Worm (Caenorhabditis elegans): ENCODE data around the gene tag-307.

tag-307 gene

ce11 chrIII:7855468-7855867 is 1.6 kb downstream of the tag-307 start:
- no peak for TF ChIP-seq F13C5.2 (tag; optimal IDR thresholded peaks at IDR 0.05)
- TF ChIP-seq flt-1 (GFP tag; IDR thresholded peaks at IDR 0.05), result no peak
- TF ChIP-seq hmg-4 (GFP tag; optimal IDR thresholded peaks at IDR 0.05), result no peak
- TF ChIP-seq ceh-36 (tag; optimal IDR thresholded peaks at IDR 0.05), result no peak
- TF ChIP-seq hnd-1 (tag; optimal IDR thresholded peaks at IDR 0.05), result no peak
- TF ChIP-seq aly-1 (tag; optimal IDR thresholded peaks at IDR 0.05), result no peak
- no peak for TF ChIP-seq sea-1 (GFP tag; conservative IDR thresholded peaks at IDR 0.05)
- TF ChIP-seq ets-7 (tag; optimal IDR thresholded peaks at IDR 0.05), result no peak
- TF ChIP-seq B0310.2 (tag; optimal IDR thresholded peaks at IDR 0.05), result no peak

DNA sequence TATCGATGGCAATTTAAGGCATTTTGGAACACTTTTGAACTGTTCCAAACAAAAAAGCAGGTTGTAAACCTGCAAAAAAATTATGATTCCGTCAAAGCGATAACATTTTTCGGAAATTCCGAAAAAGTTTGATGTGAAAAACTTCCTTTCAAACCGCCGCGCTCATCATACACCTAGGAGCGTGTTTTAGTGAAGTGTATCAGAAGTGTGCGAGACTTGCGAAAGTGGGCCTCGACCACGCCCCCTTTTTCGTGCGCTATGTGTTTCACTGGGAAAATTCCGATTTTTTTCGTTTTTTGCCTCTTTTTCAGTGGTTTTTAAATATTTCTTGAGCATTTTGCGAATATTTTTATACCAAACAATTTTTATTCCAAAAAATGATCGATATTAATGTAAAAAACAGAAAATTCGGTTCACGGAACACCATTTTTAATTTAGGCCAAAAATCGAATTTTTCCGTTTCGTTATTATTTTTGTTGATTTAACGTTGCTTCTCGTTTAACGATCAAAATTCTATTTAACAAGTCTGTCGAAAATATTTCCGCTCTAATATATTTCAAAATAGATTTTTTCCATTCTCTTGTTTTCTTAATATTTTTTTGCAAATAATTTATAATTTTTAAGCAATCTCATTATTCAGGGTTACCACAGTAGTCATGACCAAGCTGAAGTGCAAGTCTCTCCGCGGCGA is 2.4 kb downstream of the tag-307 start, which contains the start of gene rpl-35:
Gene rpl-35 (plus strand): TSS at position 641 of the 691 bp plus-strand sequence.
- peak; percentile 98 for TF ChIP-seq F13C5.2 (tag; optimal IDR thresholded peaks at IDR 0.05)
- TF ChIP-seq tra-4 (tag; optimal IDR thresholded peaks at IDR 0.05), result peak; percentile 41
- peak; percentile 49 for TF ChIP-seq ceh-13 (GFP tag; optimal IDR thresholded peaks at IDR 0.05)
- TF ChIP-seq ceh-36 (tag; optimal IDR thresholded peaks at IDR 0.05), result peak; percentile 64
- TF ChIP-seq hmbx-1 (tag; optimal IDR thresholded peaks at IDR 0.05), result peak; percentile 67
- peak; percentile 82 for TF ChIP-seq tbx-11 (GFP tag; IDR thresholded peaks at IDR 0.05)
- TF ChIP-seq aly-1 (tag; optimal IDR thresholded peaks at IDR 0.05), result no peak
- peak; percentile 74 for TF ChIP-seq tbx-37 (GFP tag; conservative IDR thresholded peaks at IDR 0.05)
- TF ChIP-seq sea-1 (GFP tag; conservative IDR thresholded peaks at IDR 0.05), result peak; percentile 77
- TF ChIP-seq hnd-1 (tag; optimal IDR thresholded peaks at IDR 0.05), result peak; percentile 52
- TF ChIP-seq ets-7 (tag; optimal IDR thresholded peaks at IDR 0.05), result peak; percentile 56
- TF ChIP-seq pes-1 (GFP tag; IDR thresholded peaks at IDR 0.05), result peak; percentile 77
- TF ChIP-seq hmg-4 (GFP tag; optimal IDR thresholded peaks at IDR 0.05), result no peak
- peak; percentile 80 for TF ChIP-seq flt-1 (GFP tag; IDR thresholded peaks at IDR 0.05)
- TF ChIP-seq ama-1 (optimal IDR thresholded peaks at IDR 0.05), result no peak
- TF ChIP-seq scrt-1 (GFP tag; IDR thresholded peaks at IDR 0.05), result peak; percentile 72
- TF ChIP-seq B0310.2 (tag; optimal IDR thresholded peaks at IDR 0.05), result peak; percentile 50

DNA sequence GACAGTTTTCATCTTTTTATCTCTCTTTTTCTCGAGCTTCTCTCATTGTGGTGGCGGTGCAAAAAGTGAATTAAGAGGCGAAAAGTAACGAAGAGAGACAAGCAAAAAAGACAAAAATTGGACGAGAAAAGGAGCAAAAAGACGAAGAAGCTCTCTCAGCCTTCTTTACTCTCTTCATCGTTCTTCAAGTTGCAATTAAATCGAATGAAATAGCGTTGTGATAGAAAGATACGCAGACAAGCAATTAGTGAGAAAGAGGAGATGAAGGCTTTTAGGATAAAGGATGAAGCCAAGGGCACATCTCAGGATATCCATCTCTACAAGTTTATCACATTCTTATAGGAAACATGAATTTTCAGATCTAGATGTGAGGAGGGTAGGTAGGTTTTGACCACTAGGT is 8.9 kb downstream of the tag-307 start:
- no peak for TF ChIP-seq ceh-13 (GFP tag; optimal IDR thresholded peaks at IDR 0.05)
- no peak for TF ChIP-seq B0310.2 (tag; optimal IDR thresholded peaks at IDR 0.05)
- no peak for TF ChIP-seq tbx-37 (GFP tag; conservative IDR thresholded peaks at IDR 0.05)
- no peak for TF ChIP-seq pes-1 (GFP tag; IDR thresholded peaks at IDR 0.05)
- TF ChIP-seq hmg-4 (GFP tag; optimal IDR thresholded peaks at IDR 0.05), result no peak
- TF ChIP-seq tra-4 (tag; optimal IDR thresholded peaks at IDR 0.05), result no peak
- no peak for TF ChIP-seq ama-1 (optimal IDR thresholded peaks at IDR 0.05)
- TF ChIP-seq hnd-1 (tag; optimal IDR thresholded peaks at IDR 0.05), result no peak
- TF ChIP-seq ceh-36 (tag; optimal IDR thresholded peaks at IDR 0.05), result no peak
- no peak for TF ChIP-seq aly-1 (tag; optimal IDR thresholded peaks at IDR 0.05)
- TF ChIP-seq tbx-11 (GFP tag; IDR thresholded peaks at IDR 0.05), result no peak
- TF ChIP-seq sea-1 (GFP tag; conservative IDR thresholded peaks at IDR 0.05), result no peak
- no peak for TF ChIP-seq F13C5.2 (tag; optimal IDR thresholded peaks at IDR 0.05)
- no peak for TF ChIP-seq scrt-1 (GFP tag; IDR thresholded peaks at IDR 0.05)
- no peak for TF ChIP-seq flt-1 (GFP tag; IDR thresholded peaks at IDR 0.05)
- no peak for TF ChIP-seq ets-7 (tag; optimal IDR thresholded peaks at IDR 0.05)
- no peak for TF ChIP-seq hmbx-1 (tag; optimal IDR thresholded peaks at IDR 0.05)

ce11 chrIII:7843536-7843935 is 13.5 kb downstream of the tag-307 start, which contains the start of gene ZK652.8:
Gene ZK652.8, minus strand, starts transcription at chrIII:7843636.
- TF ChIP-seq hmbx-1 (tag; optimal IDR thresholded peaks at IDR 0.05), result no peak
- TF ChIP-seq pes-1 (GFP tag; IDR thresholded peaks at IDR 0.05), result no peak
- no peak for TF ChIP-seq flt-1 (GFP tag; IDR thresholded peaks at IDR 0.05)
- no peak for TF ChIP-seq hmg-4 (GFP tag; optimal IDR thresholded peaks at IDR 0.05)
- TF ChIP-seq tra-4 (tag; optimal IDR thresholded peaks at IDR 0.05), result no peak
- TF ChIP-seq ets-7 (tag; optimal IDR thresholded peaks at IDR 0.05), result no peak
- TF ChIP-seq B0310.2 (tag; optimal IDR thresholded peaks at IDR 0.05), result no peak
- no peak for TF ChIP-seq scrt-1 (GFP tag; IDR thresholded peaks at IDR 0.05)
- no peak for TF ChIP-seq ceh-13 (GFP tag; optimal IDR thresholded peaks at IDR 0.05)
- no peak for TF ChIP-seq aly-1 (tag; optimal IDR thresholded peaks at IDR 0.05)
- TF ChIP-seq F13C5.2 (tag; optimal IDR thresholded peaks at IDR 0.05), result no peak
- no peak for TF ChIP-seq sea-1 (GFP tag; conservative IDR thresholded peaks at IDR 0.05)
- TF ChIP-seq ama-1 (optimal IDR thresholded peaks at IDR 0.05), result no peak
- no peak for TF ChIP-seq hnd-1 (tag; optimal IDR thresholded peaks at IDR 0.05)
- TF ChIP-seq tbx-11 (GFP tag; IDR thresholded peaks at IDR 0.05), result no peak
- TF ChIP-seq ceh-36 (tag; optimal IDR thresholded peaks at IDR 0.05), result no peak
- no peak for TF ChIP-seq tbx-37 (GFP tag; conservative IDR thresholded peaks at IDR 0.05)

- TF ChIP-seq hnd-1 (tag; optimal IDR thresholded peaks at IDR 0.05), result no peak
- no peak for TF ChIP-seq ceh-36 (tag; optimal IDR thresholded peaks at IDR 0.05)
- TF ChIP-seq flt-1 (GFP tag; IDR thresholded peaks at IDR 0.05), result no peak
- no peak for TF ChIP-seq sea-1 (GFP tag; conservative IDR thresholded peaks at IDR 0.05)
- no peak for TF ChIP-seq tbx-11 (GFP tag; IDR thresholded peaks at IDR 0.05)
- TF ChIP-seq ceh-13 (GFP tag; optimal IDR thresholded peaks at IDR 0.05), result no peak
These were observed 18.0 kb downstream of the tag-307 start, which contains the start of gene ceh-23 for ce11 chrIII:7838907-7839642. Gene ceh-23, plus strand, starts transcription at chrIII:7839592.

ce11 chrIII:7837567-7837966 is 19.5 kb downstream of the tag-307 start:
- TF ChIP-seq tbx-37 (GFP tag; conservative IDR thresholded peaks at IDR 0.05) (no peak), ama-1 (optimal IDR thresholded peaks at IDR 0.05) (no peak), ceh-13 (GFP tag; optimal IDR thresholded peaks at IDR 0.05) (no peak), pes-1 (GFP tag; IDR thresholded peaks at IDR 0.05) (no peak), sea-1 (GFP tag; conservative IDR thresholded peaks at IDR 0.05) (no peak), hmg-4 (GFP tag; optimal IDR thresholded peaks at IDR 0.05) (no peak), ceh-36 (tag; optimal IDR thresholded peaks at IDR 0.05) (no peak), hmbx-1 (tag; optimal IDR thresholded peaks at IDR 0.05) (no peak), flt-1 (GFP tag; IDR thresholded peaks at IDR 0.05) (no peak), aly-1 (tag; optimal IDR thresholded peaks at IDR 0.05) (no peak)
